Worm (Caenorhabditis elegans) whole organism, L1 larva: ENCODE data around the gene ivph-3.
A peak's percentile ranks its signal among the peaks of the same experiment; 100 is the strongest.

Experiments
- C04F5.9 ChIP-seq: sonication (generic microtip); optimal IDR thresholded peaks from 2 replicates; lab custom pipeline; 2016; ENCODE audit warnings: missing genetic modification characterization, missing compliant biosample characterization
- C16A3.4 ChIP-seq: fragments of 150-350 bp; optimal IDR thresholded peaks from 2 replicates; lab custom pipeline; 2014; ENCODE audit warnings: missing biosample characterization, missing genetic modification characterization
- F16B12.6 ChIP-seq: fragments of 150-350 bp; optimal IDR thresholded peaks from 2 replicates; lab custom pipeline; 2014; ENCODE audit warnings: missing biosample characterization, missing genetic modification characterization
- blmp-1 ChIP-seq: fragments of 150-350 bp; optimal IDR thresholded peaks from 2 replicates; lab custom pipeline; 2014; ENCODE audit warnings: missing biosample characterization, missing genetic modification characterization
- ceh-63 ChIP-seq: fragments of 200-800 bp; sonication (Bioruptor generic); optimal IDR thresholded peaks from 2 replicates; lab custom pipeline; 2018; ENCODE audit warnings: mild to moderate bottlenecking, missing genetic modification characterization, missing compliant biosample characterization
- ceh-88 ChIP-seq: fragments of 200-800 bp; sonication (Bioruptor generic); IDR thresholded peaks from 2 replicates; pipeline ENCODE4 v1.3.6; 2022; ENCODE audit warnings: missing genetic modification characterization, missing compliant biosample characterization
- ceh-90 ChIP-seq: sonication (generic microtip); optimal IDR thresholded peaks from 2 replicates; lab custom pipeline; 2016; ENCODE audit warnings: missing genetic modification characterization, missing compliant biosample characterization
- dpl-1 ChIP-seq, 3 experiments: fragments of 150-350 bp in 2 of 3; sonication (generic microtip) in 1 of 3; optimal IDR thresholded peaks; 2 replicates each; lab custom pipeline; 2014 to 2017; ENCODE audit warnings: missing biosample characterization in 3 of 3, missing genetic modification characterization in 3 of 3, missing genetic modification reagents in 3 of 3
- efl-1 ChIP-seq, 4 experiments: fragments of 150-350 bp; optimal IDR thresholded peaks in 3 of 4; peaks in 1 of 4; 1 replicate in 1 of 4; 2 replicates in 3 of 4; lab custom pipeline; 2014; ENCODE audit warnings: missing biosample characterization in 2 of 4, missing genetic modification characterization in 2 of 4, missing genetic modification reagents in 2 of 4
- efl-3 ChIP-seq: fragments of 200-800 bp; sonication (Bioruptor generic); optimal IDR thresholded peaks from 2 replicates; lab custom pipeline; 2018; ENCODE audit warnings: mild to moderate bottlenecking, missing genetic modification characterization, missing compliant biosample characterization
- egl-13 ChIP-seq: sonication (generic microtip); optimal IDR thresholded peaks from 2 replicates; lab custom pipeline; 2016; ENCODE audit warnings: missing genotype, missing genetic modification reagents, missing genetic modification characterization, missing compliant biosample characterization
- elt-2 ChIP-seq: sonication (generic microtip); optimal IDR thresholded peaks from 2 replicates; lab custom pipeline; 2016; ENCODE audit warnings: missing genetic modification characterization, mild to moderate bottlenecking, inconsistent platforms, missing compliant biosample characterization, missing genetic modification reagents
- ets-5 ChIP-seq: fragments of 200-800 bp; sonication (Bioruptor generic); IDR thresholded peaks from 2 replicates; pipeline ENCODE4 v1.3.6; 2022; ENCODE audit warnings: missing genetic modification characterization, missing compliant biosample characterization
- fos-1 ChIP-seq: fragments of 150-350 bp; optimal IDR thresholded peaks from 2 replicates; lab custom pipeline; 2014; ENCODE audit warnings: missing biosample characterization, missing genetic modification characterization
- grh-1 ChIP-seq: fragments of 200-800 bp; sonication (Bioruptor generic); IDR thresholded peaks from 2 replicates; pipeline ENCODE4 v1.3.6; 2022; ENCODE audit warnings: missing genetic modification reagents, missing genetic modification characterization, missing compliant biosample characterization
- hlh-4 ChIP-seq: sonication (generic microtip); optimal IDR thresholded peaks from 2 replicates; lab custom pipeline; 2016; ENCODE audit warnings: mild to moderate bottlenecking, missing genetic modification characterization, missing compliant biosample characterization
- jun-1 ChIP-seq: fragments of 150-350 bp; optimal IDR thresholded peaks from 2 replicates; lab custom pipeline; 2014; ENCODE audit warnings: missing biosample characterization, missing genetic modification reagents, missing genetic modification characterization
- lin-13 ChIP-seq: fragments of 150-350 bp; optimal IDR thresholded peaks from 2 replicates; lab custom pipeline; 2014; ENCODE audit warnings: missing biosample characterization, missing genetic modification reagents, missing genetic modification characterization
- lin-14 ChIP-seq: fragments of 200-800 bp; sonication (Bioruptor generic); optimal IDR thresholded peaks from 2 replicates; lab custom pipeline; 2018; ENCODE audit warnings: mild to moderate bottlenecking, missing genetic modification characterization, moderate library complexity, missing compliant biosample characterization
- lin-15B ChIP-seq: fragments of 150-350 bp; sonication (generic microtip); optimal IDR thresholded peaks from 3 replicates; lab custom pipeline; 2014; ENCODE audit warnings: missing biosample characterization, missing genetic modification characterization
- lin-35 ChIP-seq, 2 experiments: fragments of 150-350 bp; optimal IDR thresholded peaks; 2 replicates each; lab custom pipeline; 2014; ENCODE audit warnings: missing biosample characterization in 2 of 2, missing genetic modification characterization in 2 of 2, missing genetic modification reagents in 2 of 2
- lin-39 ChIP-seq: fragments of 150-350 bp; optimal IDR thresholded peaks from 2 replicates; lab custom pipeline; 2014; ENCODE audit warnings: missing biosample characterization, missing genetic modification reagents, missing genetic modification characterization
- lsy-2 ChIP-seq, 2 experiments: fragments of 150-350 bp; optimal IDR thresholded peaks; 2 replicates each; lab custom pipeline; 2014; ENCODE audit warnings: missing biosample characterization in 2 of 2, missing genetic modification characterization in 2 of 2
- mdl-1 ChIP-seq, 2 experiments: fragments of 150-350 bp; optimal IDR thresholded peaks; 2 replicates each; lab custom pipeline; 2014 to 2017; ENCODE audit warnings: missing biosample characterization in 2 of 2, missing genetic modification characterization in 2 of 2, inconsistent platforms in 1 of 2
- mep-1 ChIP-seq: fragments of 150-350 bp; optimal IDR thresholded peaks from 2 replicates; lab custom pipeline; 2014; ENCODE audit warnings: missing biosample characterization, missing genetic modification characterization
- nhr-11 ChIP-seq: fragments of 150-350 bp; optimal IDR thresholded peaks from 2 replicates; lab custom pipeline; 2014; ENCODE audit warnings: missing biosample characterization, missing genetic modification characterization
- nhr-47 ChIP-seq: sonication (generic microtip); optimal IDR thresholded peaks from 2 replicates; lab custom pipeline; 2016; ENCODE audit warnings: mild to moderate bottlenecking, missing genetic modification characterization, moderate library complexity, missing compliant biosample characterization
- nhr-71 ChIP-seq: sonication (generic microtip); optimal IDR thresholded peaks from 2 replicates; lab custom pipeline; 2016; ENCODE audit warnings: mild to moderate bottlenecking, missing genetic modification characterization, moderate library complexity, missing compliant biosample characterization
- nhr-77 ChIP-seq: fragments of 150-350 bp; optimal IDR thresholded peaks from 2 replicates; lab custom pipeline; 2014; ENCODE audit warnings: missing biosample characterization, missing genetic modification characterization
- pqm-1 ChIP-seq: sonication (generic microtip); optimal IDR thresholded peaks from 3 replicates; lab custom pipeline; 2017; ENCODE audit warnings: missing biosample characterization, missing genetic modification characterization
- skn-1 ChIP-seq: fragments of 150-350 bp; optimal IDR thresholded peaks from 2 replicates; lab custom pipeline; 2014; ENCODE audit warnings: missing biosample characterization, missing genetic modification characterization
- snpc-4 ChIP-seq: fragments of 150-350 bp; optimal IDR thresholded peaks from 2 replicates; lab custom pipeline; 2014; ENCODE audit warnings: missing biosample characterization, missing genetic modification characterization
- snu-23 ChIP-seq: sonication (generic microtip); optimal IDR thresholded peaks from 2 replicates; lab custom pipeline; 2016; ENCODE audit warnings: missing genetic modification characterization, missing compliant biosample characterization
- sup-37 ChIP-seq: fragments of 200-800 bp; sonication (Bioruptor generic); optimal IDR thresholded peaks from 2 replicates; lab custom pipeline; 2018; ENCODE audit warnings: mild to moderate bottlenecking, missing genetic modification characterization, missing compliant biosample characterization
- swsn-7 ChIP-seq: sonication (generic microtip); optimal IDR thresholded peaks from 2 replicates; lab custom pipeline; 2016; ENCODE audit warnings: missing genetic modification characterization, missing compliant biosample characterization
- unc-62 ChIP-seq: fragments of 150-350 bp; optimal IDR thresholded peaks from 2 replicates; lab custom pipeline; 2014; ENCODE audit warnings: missing biosample characterization, missing genetic modification reagents, missing genetic modification characterization
- unc-98 ChIP-seq: fragments of 200-800 bp; sonication (Bioruptor generic); IDR thresholded peaks from 2 replicates; pipeline ENCODE4 v1.3.6; 2022; ENCODE audit warnings: missing genetic modification characterization, missing compliant biosample characterization
- ztf-4 ChIP-seq: fragments of 150-350 bp; optimal IDR thresholded peaks from 2 replicates; lab custom pipeline; 2014; ENCODE audit warnings: missing biosample characterization, missing genetic modification characterization

Gene ivph-3

ce11 chrIV:3050054-3050990, 3.2 kb upstream of the ivph-3 start, which contains the start of gene eel-1 (continued):
- TF ChIP-seq grh-1 (GFP tag; lab: Robert Waterston, UW) (peak; percentile 95), efl-3 (GFP tag; lab: Kevin White, UChicago) (peak; percentile 40), nhr-11 (tag; lab: Kevin White, UChicago) (peak; percentile 69), ets-5 (GFP tag; lab: Robert Waterston, UW) (peak; percentile 91; the same call in 1 of the 2 replicates), hlh-4 (tag; lab: Kevin White, UChicago) (peak; percentile 88), ceh-63 (GFP tag; lab: Kevin White, UChicago) (peak; percentile 86), C16A3.4 (tag; lab: Kevin White, UChicago) (peak; percentile 76), snpc-4 (peak; percentile 50), swsn-7 (tag; lab: Kevin White, UChicago) (peak; percentile 96), elt-2 (peak; percentile 77), jun-1 (peak; percentile 92), lin-39 (peak; percentile 59), mdl-1 (tag; optimal IDR thresholded peaks at IDR 0.05; lab: Kevin White, UChicago) (peak in 1 of 2 experiments; percentile 75), lin-15B (tag; lab: Kevin White, UChicago) (peak; percentile 73), fos-1 (tag; lab: Kevin White, UChicago) (peak; percentile 82), nhr-77 (tag; lab: Kevin White, UChicago) (peak; percentile 80), egl-13 (tag; lab: Kevin White, UChicago) (peak; percentile 94), sup-37 (GFP tag; lab: Kevin White, UChicago) (peak; percentile 67), ceh-90 (tag; lab: Kevin White, UChicago) (peak; percentile 67), F16B12.6 (tag; lab: Kevin White, UChicago) (peak; percentile 50), unc-98 (GFP tag; lab: Robert Waterston, UW) (peak; percentile 99), lin-13 (GFP tag; lab: Kevin White, UChicago) (peak; percentile 89), lsy-2 (tag; optimal IDR thresholded peaks at IDR 0.05; lab: Kevin White, UChicago) (peak; percentile 98 to 99), snu-23 (GFP tag; lab: Kevin White, UChicago) (peak; percentile 97), C04F5.9 (tag; lab: Kevin White, UChicago) (peak; percentile 84)

- no peak for TF ChIP-seq lin-14 (GFP tag; lab: Kevin White, UChicago)
- peak; percentile 49 to 78 for TF ChIP-seq lsy-2 (tag; optimal IDR thresholded peaks at IDR 0.05; lab: Kevin White, UChicago)
- TF ChIP-seq C16A3.4 (tag; lab: Kevin White, UChicago) = peak; percentile 0
- TF ChIP-seq efl-1 (optimal IDR thresholded peaks at IDR 0.05; lab: Kevin White, UChicago) = peak; percentile 26 to 33
- TF ChIP-seq efl-1 (GFP tag; optimal IDR thresholded peaks at IDR 0.05 in 1 of 2; lab: Kevin White, UChicago) = peak; percentile 39 to 83
- TF ChIP-seq unc-62 (GFP tag; lab: Kevin White, UChicago) = no peak
- peak; percentile 1 for TF ChIP-seq blmp-1
- peak; percentile 13 to 27 for TF ChIP-seq lin-35 (GFP tag; optimal IDR thresholded peaks at IDR 0.05; lab: Kevin White, UChicago)
- TF ChIP-seq ztf-4 (tag; lab: Kevin White, UChicago) = no peak
- TF ChIP-seq sup-37 (GFP tag; lab: Kevin White, UChicago) = no peak
- TF ChIP-seq nhr-47 (tag; lab: Kevin White, UChicago) = peak; percentile 4
- TF ChIP-seq nhr-71 (tag; lab: Kevin White, UChicago) = peak; percentile 21
- TF ChIP-seq mep-1 = peak; percentile 49
- TF ChIP-seq dpl-1 (GFP tag; optimal IDR thresholded peaks at IDR 0.05; lab: Kevin White, UChicago) = peak; percentile 8 to 44 (median 30)
- TF ChIP-seq lin-15B (tag; lab: Kevin White, UChicago) = peak; percentile 28
- no peak for TF ChIP-seq F16B12.6 (tag; lab: Kevin White, UChicago)
- TF ChIP-seq skn-1 (tag; lab: Kevin White, UChicago) = no peak
- no peak for TF ChIP-seq ceh-88 (GFP tag; lab: Robert Waterston, UW)
- TF ChIP-seq hlh-4 (tag; lab: Kevin White, UChicago) = no peak
- TF ChIP-seq pqm-1 (tag; lab: Kevin White, UChicago) = no peak
- no peak for TF ChIP-seq jun-1
Observed at ce11 chrIV:3055320-3055719, 1.8 kb downstream of the ivph-3 start.
